Worm (Caenorhabditis elegans) whole organism, young adult: ENCODE data around the gene ncx-6.

Experiments used
- B0261.1 ChIP-seq: sonication (generic microtip); optimal IDR thresholded peaks from 2 replicates; lab custom pipeline; 2016; ENCODE audit warnings: mild to moderate bottlenecking, missing genetic modification characterization, moderate library complexity, missing compliant biosample characterization
- C17E4.6 ChIP-seq: fragments of 200-800 bp; sonication (Bioruptor generic); IDR thresholded peaks from 2 replicates; pipeline ENCODE4 v1.3.6; 2022; ENCODE audit warnings: missing genetic modification reagents, missing genetic modification characterization, missing compliant biosample characterization
- D2030.7 ChIP-seq: fragments of 200-800 bp; sonication (Bioruptor generic); IDR thresholded peaks from 2 replicates; pipeline ENCODE4 v1.3.6; 2022; ENCODE audit warnings: missing genetic modification reagents, missing genetic modification characterization, missing compliant biosample characterization
- F10E7.11 ChIP-seq: sonication (generic microtip); optimal IDR thresholded peaks from 2 replicates; lab custom pipeline; 2017; ENCODE audit warnings: mild to moderate bottlenecking, missing genetic modification characterization, moderate library complexity, missing compliant biosample characterization
- F49E8.2 ChIP-seq: sonication (generic microtip); optimal IDR thresholded peaks from 3 replicates; lab custom pipeline; 2017; ENCODE audit warnings: missing genetic modification characterization, mild to moderate bottlenecking, missing compliant biosample characterization, antibody characterized with exemption, moderate library complexity; ENCODE audit not compliant: insufficient read depth
- K11D2.4 ChIP-seq: fragments of 200-800 bp; sonication (Bioruptor generic); IDR thresholded peaks from 2 replicates; pipeline ENCODE4 v1.3.6; 2022; ENCODE audit warnings: missing genetic modification reagents, missing genetic modification characterization, missing compliant biosample characterization
- K12H6.12 ChIP-seq: fragments of 200-800 bp; sonication (Bioruptor generic); optimal IDR thresholded peaks from 2 replicates; lab custom pipeline; 2018; ENCODE audit warnings: mild to moderate bottlenecking, missing genetic modification characterization, missing compliant biosample characterization
- T07F8.4 ChIP-seq: sonication (generic microtip); optimal IDR thresholded peaks from 2 replicates; lab custom pipeline; 2016; ENCODE audit warnings: mild to moderate bottlenecking, missing genetic modification characterization, moderate library complexity, missing compliant biosample characterization
- T26A5.8 ChIP-seq: sonication (generic microtip); optimal IDR thresholded peaks from 2 replicates; lab custom pipeline; 2016; ENCODE audit warnings: missing genetic modification characterization, missing compliant biosample characterization
- Y53F4B.3 ChIP-seq: fragments of 200-800 bp; sonication (Bioruptor generic); IDR thresholded peaks from 2 replicates; pipeline ENCODE4 v1.3.6; 2022; ENCODE audit warnings: missing genetic modification reagents, missing genetic modification characterization, missing compliant biosample characterization
- Y67H2A.10 ChIP-seq: fragments of 200-800 bp; sonication (Bioruptor generic); conservative IDR thresholded peaks from 2 replicates; pipeline ENCODE4 v1.3.6; 2022; ENCODE audit warnings: missing genetic modification reagents, missing genetic modification characterization, missing compliant biosample characterization
- Y95B8A.8 ChIP-seq: fragments of 200-800 bp; sonication (Bioruptor generic); IDR thresholded peaks from 2 replicates; pipeline ENCODE4 v1.3.6; 2022; ENCODE audit warnings: missing genetic modification reagents, missing genetic modification characterization, missing compliant biosample characterization
- ama-1 ChIP-seq, 3 experiments: fragments of 150-350 bp in 1 of 3; sonication (generic microtip) in 2 of 3; optimal IDR thresholded peaks; 2 replicates each; lab custom pipeline; 2014 to 2018; ENCODE audit warnings: missing biosample characterization in 2 of 3, missing genetic modification characterization in 2 of 3, missing genetic modification reagents in 2 of 3
- attf-3 ChIP-seq: fragments of 200-800 bp; sonication (Bioruptor generic); conservative IDR thresholded peaks from 2 replicates; pipeline ENCODE4 v1.3.6; 2022; ENCODE audit warnings: missing genetic modification reagents, missing genetic modification characterization, missing compliant biosample characterization
- attf-5 ChIP-seq: fragments of 200-800 bp; sonication (Bioruptor generic); optimal IDR thresholded peaks from 2 replicates; lab custom pipeline; 2018; ENCODE audit warnings: mild to moderate bottlenecking, missing genetic modification characterization, missing compliant biosample characterization
- attf-6 ChIP-seq: fragments of 200-800 bp; sonication (Bioruptor generic); IDR thresholded peaks from 2 replicates; pipeline ENCODE4 v1.3.6; 2022; ENCODE audit warnings: missing genetic modification reagents, missing genetic modification characterization, missing compliant biosample characterization
- bed-1 ChIP-seq: fragments of 200-800 bp; sonication (Bioruptor generic); IDR thresholded peaks from 2 replicates; pipeline ENCODE4 v1.3.6; 2022; ENCODE audit warnings: missing genetic modification reagents, missing genetic modification characterization, missing compliant biosample characterization
- bed-2 ChIP-seq: fragments of 200-800 bp; sonication (Bioruptor generic); IDR thresholded peaks from 2 replicates; pipeline ENCODE4 v1.3.6; 2022; ENCODE audit warnings: missing genetic modification reagents, missing genetic modification characterization, missing compliant biosample characterization
- cebp-2 ChIP-seq: fragments of 200-800 bp; sonication (Bioruptor generic); IDR thresholded peaks from 2 replicates; pipeline ENCODE4 v1.3.6; 2022; ENCODE audit warnings: missing genetic modification characterization, missing compliant biosample characterization
- ceh-100 ChIP-seq: fragments of 200-800 bp; sonication (Bioruptor generic); IDR thresholded peaks from 2 replicates; pipeline ENCODE4 v1.3.6; 2022; ENCODE audit warnings: missing genetic modification reagents, missing genetic modification characterization, missing compliant biosample characterization
- ceh-40 ChIP-seq: fragments of 200-800 bp; sonication (Bioruptor generic); IDR thresholded peaks from 2 replicates; pipeline ENCODE4 v1.3.6; 2022; ENCODE audit warnings: missing genetic modification characterization, missing compliant biosample characterization
- ceh-58 ChIP-seq: fragments of 200-800 bp; sonication (Bioruptor generic); IDR thresholded peaks from 2 replicates; pipeline ENCODE4 v1.3.6; 2022; ENCODE audit warnings: missing genetic modification characterization, missing compliant biosample characterization
- ceh-79 ChIP-seq: sonication (generic microtip); optimal IDR thresholded peaks from 2 replicates; lab custom pipeline; 2017; ENCODE audit warnings: mild to moderate bottlenecking, missing genetic modification characterization, missing compliant biosample characterization
- chd-7 ChIP-seq: sonication (generic microtip); optimal IDR thresholded peaks from 2 replicates; lab custom pipeline; 2016; ENCODE audit warnings: mild to moderate bottlenecking, missing genetic modification characterization, moderate library complexity, missing compliant biosample characterization
- dox-1 ChIP-seq: fragments of 200-800 bp; sonication (Bioruptor generic); IDR thresholded peaks from 2 replicates; pipeline ENCODE4 v1.3.6; 2022; ENCODE audit warnings: missing genetic modification reagents, missing genetic modification characterization, missing compliant biosample characterization
- dpff-1 ChIP-seq: sonication (generic microtip); optimal IDR thresholded peaks from 2 replicates; lab custom pipeline; 2017; ENCODE audit warnings: mild to moderate bottlenecking, missing genetic modification characterization, missing compliant biosample characterization
- dpl-1 ChIP-seq: fragments of 150-350 bp; optimal IDR thresholded peaks from 2 replicates; lab custom pipeline; 2014; ENCODE audit warnings: missing biosample characterization, missing genetic modification reagents, missing genetic modification characterization
- fkh-3 ChIP-seq: sonication (generic microtip); optimal IDR thresholded peaks from 2 replicates; lab custom pipeline; 2016; ENCODE audit warnings: mild to moderate bottlenecking, missing genetic modification characterization, missing compliant biosample characterization
- lin-26 ChIP-seq: fragments of 200-800 bp; sonication (Bioruptor generic); IDR thresholded peaks from 2 replicates; pipeline ENCODE4 v1.3.6; 2022; ENCODE audit warnings: missing genetic modification reagents, missing genetic modification characterization, missing compliant biosample characterization
- lin-40 ChIP-seq: sonication (generic microtip); optimal IDR thresholded peaks from 2 replicates; lab custom pipeline; 2016; ENCODE audit warnings: missing genetic modification characterization, mild to moderate bottlenecking, missing compliant biosample characterization, missing genotype, missing genetic modification reagents
- lsy-27 ChIP-seq: sonication (generic microtip); optimal IDR thresholded peaks from 2 replicates; lab custom pipeline; 2017; ENCODE audit warnings: missing genetic modification characterization, mild to moderate bottlenecking, missing compliant biosample characterization, antibody characterized with exemption, missing genotype, borderline replicate concordance; ENCODE audit not compliant: insufficient read depth
- madf-10 ChIP-seq: sonication (generic microtip); optimal IDR thresholded peaks from 2 replicates; lab custom pipeline; 2016; ENCODE audit warnings: mild to moderate bottlenecking, missing genetic modification characterization, missing compliant biosample characterization
- mcd-1 ChIP-seq: fragments of 200-800 bp; sonication (Bioruptor generic); IDR thresholded peaks from 2 replicates; pipeline ENCODE4 v1.3.6; 2022; ENCODE audit warnings: missing genetic modification reagents, missing genetic modification characterization, missing compliant biosample characterization
- mes-4 ChIP-seq: sonication (generic microtip); optimal IDR thresholded peaks from 2 replicates; lab custom pipeline; 2016; ENCODE audit warnings: missing genotype, missing genetic modification characterization, missing compliant biosample characterization
- mxl-1 ChIP-seq: sonication (generic microtip); optimal IDR thresholded peaks from 2 replicates; lab custom pipeline; 2016; ENCODE audit warnings: missing genetic modification characterization, missing compliant biosample characterization
- nhr-90 ChIP-seq: sonication (generic microtip); optimal IDR thresholded peaks from 2 replicates; lab custom pipeline; 2016; ENCODE audit warnings: missing genotype, mild to moderate bottlenecking, missing genetic modification characterization, missing compliant biosample characterization
- rcor-1 ChIP-seq: fragments of 200-800 bp; sonication (Bioruptor generic); IDR thresholded peaks from 2 replicates; pipeline ENCODE4 v1.3.6; 2022; ENCODE audit warnings: missing genetic modification reagents, missing genetic modification characterization, missing compliant biosample characterization
- rec-8 ChIP-seq, 2 experiments: sonication (generic microtip); optimal IDR thresholded peaks; 2 replicates each; lab custom pipeline; 2016; ENCODE audit warnings: mild to moderate bottlenecking in 2 of 2, missing genetic modification characterization in 2 of 2, missing genetic modification reagents in 2 of 2, missing genotype in 2 of 2, missing biosample characterization in 1 of 2, missing compliant biosample characterization in 1 of 2, moderate library complexity in 1 of 2
- rpc-1 ChIP-seq, 2 experiments: fragments of 150-350 bp in 1 of 2; sonication (generic microtip) in 1 of 2; optimal IDR thresholded peaks; 2 replicates each; lab custom pipeline; 2014 to 2018; ENCODE audit warnings: missing biosample characterization in 1 of 2, missing genetic modification characterization in 1 of 2, missing genetic modification reagents in 1 of 2, missing genotype in 1 of 2
- snpc-1.3 ChIP-seq: sonication (generic microtip); optimal IDR thresholded peaks from 2 replicates; lab custom pipeline; 2017; ENCODE audit warnings: missing genetic modification characterization, mild to moderate bottlenecking, missing compliant biosample characterization, antibody characterized with exemption, moderate library complexity, missing genotype, missing genetic modification reagents; ENCODE audit not compliant: insufficient read depth
- tbp1 ChIP-seq: fragments of 200-800 bp; sonication (Bioruptor generic); optimal IDR thresholded peaks from 2 replicates; lab custom pipeline; 2018; ENCODE audit warnings: mild to moderate bottlenecking, missing genetic modification characterization, missing compliant biosample characterization
- zfh-2 ChIP-seq: fragments of 200-800 bp; sonication (Bioruptor generic); conservative IDR thresholded peaks from 2 replicates; pipeline ENCODE4 v1.3.6; 2022; ENCODE audit warnings: missing genetic modification reagents, missing genetic modification characterization, missing compliant biosample characterization
- ztf-18 ChIP-seq: sonication (generic microtip); optimal IDR thresholded peaks from 2 replicates; lab custom pipeline; 2016; ENCODE audit warnings: missing genotype, mild to moderate bottlenecking, missing genetic modification characterization, missing compliant biosample characterization
- ztf-28 ChIP-seq: fragments of 200-800 bp; sonication (Bioruptor generic); IDR thresholded peaks from 2 replicates; pipeline ENCODE4 v1.3.6; 2022; ENCODE audit warnings: missing genetic modification reagents, missing genetic modification characterization, missing compliant biosample characterization

ncx-6 gene

DNA sequence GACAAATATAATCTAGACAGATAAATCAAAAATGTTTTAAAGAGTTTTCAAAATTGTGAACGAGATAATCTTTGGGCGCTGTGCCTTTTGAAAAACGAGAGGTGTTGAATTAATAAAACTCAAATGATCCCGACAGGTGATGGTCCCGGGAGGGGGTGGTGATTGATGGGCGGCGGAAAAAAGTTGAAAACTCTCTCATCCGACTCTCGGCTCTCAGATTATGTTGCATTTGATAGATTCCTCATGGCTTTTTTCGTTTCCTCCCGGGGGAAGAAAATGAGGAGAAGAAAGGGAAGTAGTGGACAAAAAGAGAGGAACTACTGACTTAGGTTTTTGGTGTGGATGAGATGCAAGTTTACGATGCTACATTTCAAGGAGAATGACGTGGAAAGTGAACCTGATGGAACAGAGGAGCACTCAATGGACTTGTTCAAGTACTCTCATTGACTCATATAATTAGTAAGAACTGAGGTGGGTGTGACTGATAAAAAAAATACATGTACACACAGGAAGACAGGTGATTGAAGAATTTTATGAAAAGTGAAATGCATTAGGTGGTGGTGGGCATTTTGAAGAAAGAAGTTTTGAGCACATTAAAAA is 17.7 kb upstream of the ncx-6 start:
- TF ChIP-seq K11D2.4 (GFP tag; lab: Robert Waterston, UW) (no peak), Y67H2A.10 (GFP tag; lab: Robert Waterston, UW) (no peak), rec-8 (tag; optimal IDR thresholded peaks at IDR 0.05; lab: Kevin White, UChicago) (no peak), F10E7.11 (no peak), bed-2 (GFP tag; lab: Robert Waterston, UW) (no peak), mxl-1 (tag; lab: Kevin White, UChicago) (no peak), cebp-2 (no peak), ceh-79 (tag; lab: Kevin White, UChicago) (no peak), rpc-1 (optimal IDR thresholded peaks at IDR 0.05; lab: Kevin White, UChicago) (no peak), rpc-1 (tag; optimal IDR thresholded peaks at IDR 0.05; lab: Kevin White, UChicago) (no peak), attf-5 (GFP tag; lab: Kevin White, UChicago) (no peak), ceh-100 (GFP tag; lab: Robert Waterston, UW) (no peak), lin-40 (tag; lab: Kevin White, UChicago) (no peak), dpl-1 (GFP tag; lab: Kevin White, UChicago) (no peak), D2030.7 (GFP tag; lab: Robert Waterston, UW) (no peak)

DNA sequence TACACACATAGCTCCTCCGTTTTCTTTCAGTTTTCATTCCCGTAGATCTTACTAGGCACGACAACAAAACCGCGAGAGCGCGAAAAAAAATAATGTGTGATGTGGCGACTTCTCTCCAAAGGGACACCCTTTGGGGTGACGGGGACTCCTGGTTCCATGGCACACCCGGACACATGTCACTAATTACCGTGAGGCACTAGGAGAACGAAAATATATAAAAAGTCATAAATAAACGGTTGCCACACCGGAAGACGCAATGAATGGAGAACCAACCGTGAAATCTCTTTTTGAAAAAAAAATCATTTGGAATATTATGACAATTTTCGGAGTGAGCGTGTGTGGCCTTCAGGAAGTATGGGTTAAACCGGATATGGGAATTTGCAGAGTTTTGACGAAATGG is 16.7 kb upstream of the ncx-6 start:
- TF ChIP-seq Y67H2A.10 (GFP tag; lab: Robert Waterston, UW) (no peak), zfh-2 (GFP tag; lab: Robert Waterston, UW) (no peak), ceh-58 (no peak), madf-10 (tag; lab: Kevin White, UChicago) (no peak), ceh-40 (GFP tag; lab: Robert Waterston, UW) (no peak), ceh-79 (tag; lab: Kevin White, UChicago) (no peak), dpl-1 (GFP tag; lab: Kevin White, UChicago) (no peak), rpc-1 (optimal IDR thresholded peaks at IDR 0.05; lab: Kevin White, UChicago) (no peak), rpc-1 (tag; optimal IDR thresholded peaks at IDR 0.05; lab: Kevin White, UChicago) (no peak), mes-4 (tag; lab: Kevin White, UChicago) (no peak)

DNA sequence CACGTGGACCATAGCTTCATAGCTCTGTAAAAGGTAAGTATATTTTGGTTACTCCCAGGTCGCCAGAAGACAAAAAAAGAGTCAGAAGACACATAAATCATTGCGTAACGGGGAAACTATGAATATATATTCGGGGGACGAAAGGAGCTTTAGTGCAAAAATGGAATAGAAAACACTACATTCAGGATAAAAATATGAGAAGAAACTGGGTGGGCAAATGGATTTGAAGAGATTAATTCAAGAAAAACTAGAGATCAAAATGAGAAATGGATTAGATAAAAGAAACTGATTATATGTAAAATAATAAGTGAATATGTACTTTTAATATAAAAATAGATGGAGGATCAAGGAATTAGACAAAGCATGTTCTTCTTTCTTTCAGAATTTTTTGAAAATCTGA is 13.7 kb upstream of the ncx-6 start, which contains the start of gene C07A9.12:
Gene C07A9.12 (minus strand): TSS at position 101 of the 400 bp plus-strand sequence.
- no peak for TF ChIP-seq T07F8.4 (tag; lab: Kevin White, UChicago)
- TF ChIP-seq chd-7 (tag; lab: Kevin White, UChicago), result no peak
- TF ChIP-seq Y95B8A.8, result no peak
- TF ChIP-seq K12H6.12, result no peak
- no peak for TF ChIP-seq T26A5.8
- no peak for TF ChIP-seq F49E8.2
- no peak for TF ChIP-seq mcd-1 (GFP tag; lab: Robert Waterston, UW)
- no peak for TF ChIP-seq ama-1 (optimal IDR thresholded peaks at IDR 0.05; lab: Kevin White, UChicago)
- no peak for TF ChIP-seq ama-1 (GFP tag; optimal IDR thresholded peaks at IDR 0.05; lab: Kevin White, UChicago)
- no peak for TF ChIP-seq ztf-28
- TF ChIP-seq attf-3 (GFP tag; lab: Robert Waterston, UW), result no peak
- no peak for TF ChIP-seq ceh-58
- no peak for TF ChIP-seq attf-6
- TF ChIP-seq Y53F4B.3, result no peak

DNA sequence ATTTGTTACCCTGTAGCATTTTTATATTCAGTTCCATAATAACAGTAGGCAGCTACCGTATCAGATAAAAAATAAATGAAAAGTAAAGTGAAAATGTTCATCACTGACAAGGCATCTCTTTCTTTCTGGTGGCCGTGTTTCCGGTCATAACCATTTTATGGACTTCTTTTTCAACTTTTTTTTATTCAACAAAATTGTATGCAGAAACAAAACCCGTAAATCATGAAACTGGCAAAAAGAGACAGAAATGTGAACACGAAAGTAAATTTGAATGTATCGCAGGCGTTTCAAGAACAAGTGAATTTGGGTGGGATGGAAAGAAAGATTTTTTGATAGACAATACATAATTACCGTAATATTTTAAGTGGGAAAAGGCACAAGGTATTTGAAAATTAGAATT is 11.4 kb upstream of the ncx-6 start, which contains the start of gene clec-162:
Gene clec-162 (minus strand): TSS at position 101 of the 400 bp plus-strand sequence.
- TF ChIP-seq C17E4.6 (no peak), fkh-3 (no peak), ceh-40 (GFP tag; lab: Robert Waterston, UW) (no peak), cebp-2 (no peak), B0261.1 (tag; lab: Kevin White, UChicago) (no peak), lsy-27 (tag; lab: Kevin White, UChicago) (no peak), tbp1 (GFP tag; lab: Kevin White, UChicago) (no peak), dox-1 (GFP tag; lab: Robert Waterston, UW) (no peak), snpc-1.3 (tag; lab: Kevin White, UChicago) (no peak), rcor-1 (GFP tag; lab: Robert Waterston, UW) (no peak), ztf-18 (tag; lab: Kevin White, UChicago) (no peak), lin-26 (GFP tag; lab: Robert Waterston, UW) (no peak), bed-1 (no peak), nhr-90 (tag; lab: Kevin White, UChicago) (no peak), dpff-1 (tag; lab: Kevin White, UChicago) (no peak)
